Worm (Caenorhabditis elegans) whole organism, L2 larva: Measurements from ENCODE around the gene acr-8.

ENCODE experiments used
- C34F6.9 ChIP-seq: fragments of 150-350 bp; optimal IDR thresholded peaks from 2 replicates; lab custom pipeline; 2014; ENCODE audit warnings: missing biosample characterization, missing genetic modification characterization
- R02D3.7 ChIP-seq: fragments of 150-350 bp; optimal IDR thresholded peaks from 2 replicates; lab custom pipeline; 2014; ENCODE audit warnings: missing biosample characterization, missing genetic modification characterization
- ceh-16 ChIP-seq: fragments of 150-350 bp; optimal IDR thresholded peaks from 2 replicates; lab custom pipeline; 2014; ENCODE audit warnings: missing biosample characterization, missing genetic modification characterization
- ceh-82 ChIP-seq: fragments of 150-350 bp; optimal IDR thresholded peaks from 2 replicates; lab custom pipeline; 2014; ENCODE audit warnings: missing biosample characterization, missing genetic modification characterization
- egl-27 ChIP-seq: sonication (generic microtip); optimal IDR thresholded peaks from 3 replicates; lab custom pipeline; 2017; ENCODE audit warnings: missing biosample characterization, missing genetic modification reagents, missing genetic modification characterization
- elt-1 ChIP-seq: fragments of 150-350 bp; optimal IDR thresholded peaks from 2 replicates; lab custom pipeline; 2014; ENCODE audit warnings: missing biosample characterization, missing genetic modification characterization
- lin-11 ChIP-seq: fragments of 150-350 bp; sonication (generic microtip); optimal IDR thresholded peaks from 2 replicates; lab custom pipeline; 2014; ENCODE audit warnings: missing biosample characterization, missing genetic modification characterization, inconsistent platforms, mixed read lengths
- lsy-2 ChIP-seq, 2 experiments: fragments of 150-350 bp in 1 of 2; sonication (generic microtip) in 1 of 2; optimal IDR thresholded peaks; 2 replicates each; lab custom pipeline; 2014 to 2017; ENCODE audit warnings: missing biosample characterization in 2 of 2, missing genetic modification characterization in 2 of 2
- nhr-12 ChIP-seq: fragments of 150-350 bp; optimal IDR thresholded peaks from 2 replicates; lab custom pipeline; 2014; ENCODE audit warnings: missing biosample characterization, missing genetic modification characterization
- nhr-25 ChIP-seq: fragments of 150-350 bp; sonication (generic microtip); optimal IDR thresholded peaks from 3 replicates; lab custom pipeline; 2014; ENCODE audit warnings: missing biosample characterization, missing genetic modification characterization
- peb-1 ChIP-seq: fragments of 150-350 bp; optimal IDR thresholded peaks from 2 replicates; lab custom pipeline; 2014; ENCODE audit warnings: missing biosample characterization, missing genetic modification characterization
- sem-4 ChIP-seq: fragments of 150-350 bp; optimal IDR thresholded peaks from 2 replicates; lab custom pipeline; 2014; ENCODE audit warnings: missing biosample characterization, missing genetic modification reagents, missing genetic modification characterization
- skn-1 ChIP-seq: sonication (generic microtip); optimal IDR thresholded peaks from 2 replicates; lab custom pipeline; 2017; ENCODE audit warnings: missing biosample characterization, missing genetic modification characterization
- sma-3 ChIP-seq: sonication (generic microtip); optimal IDR thresholded peaks from 2 replicates; lab custom pipeline; 2016; ENCODE audit warnings: missing genetic modification reagents, missing genetic modification characterization, missing compliant biosample characterization
- sma-9 ChIP-seq, 2 experiments: fragments of 150-350 bp in 1 of 2; sonication (generic microtip) in 1 of 2; optimal IDR thresholded peaks; 2 replicates each; lab custom pipeline; 2014 to 2016; ENCODE audit warnings: missing genetic modification characterization in 2 of 2, mild to moderate bottlenecking in 1 of 2, missing biosample characterization in 1 of 2, missing compliant biosample characterization in 1 of 2, missing genetic modification reagents in 1 of 2, moderate library complexity in 1 of 2
- unc-39 ChIP-seq: fragments of 150-350 bp; optimal IDR thresholded peaks from 2 replicates; lab custom pipeline; 2014; ENCODE audit warnings: missing biosample characterization, missing genetic modification characterization
- unc-55 ChIP-seq: fragments of 150-350 bp; sonication (generic microtip); optimal IDR thresholded peaks from 3 replicates; lab custom pipeline; 2014; ENCODE audit warnings: missing biosample characterization, missing genetic modification reagents, missing genetic modification characterization
- unc-62 ChIP-seq: fragments of 150-350 bp; optimal IDR thresholded peaks from 2 replicates; lab custom pipeline; 2014; ENCODE audit warnings: missing biosample characterization, missing genetic modification reagents, missing genetic modification characterization
- zag-1 ChIP-seq: fragments of 150-350 bp; optimal IDR thresholded peaks from 2 replicates; lab custom pipeline; 2014; ENCODE audit warnings: missing biosample characterization, missing genetic modification characterization
- ztf-1 ChIP-seq: fragments of 200-800 bp; sonication (Bioruptor generic); conservative IDR thresholded peaks from 2 replicates; pipeline ENCODE4 v1.3.6; 2022; ENCODE audit warnings: missing genetic modification characterization, missing compliant biosample characterization
- ztf-11 ChIP-seq: sonication (generic microtip); optimal IDR thresholded peaks from 2 replicates; lab custom pipeline; 2017; ENCODE audit warnings: missing biosample characterization, missing genetic modification characterization
- ztf-4 ChIP-seq: fragments of 150-350 bp; optimal IDR thresholded peaks from 2 replicates; lab custom pipeline; 2014; ENCODE audit warnings: missing biosample characterization, missing genetic modification characterization

acr-8 gene

ce11 chrX:10446982-10447381 is 34.5 kb downstream of the acr-8 start, which contains the start of gene C39B10.5:
TSS of gene C39B10.5 (plus strand) at chrX:10447343.
- TF ChIP-seq elt-1 (tag; lab: Kevin White, UChicago) = no peak
- no peak for TF ChIP-seq ceh-82
- TF ChIP-seq C34F6.9 (tag; lab: Kevin White, UChicago) = peak; percentile 10
- TF ChIP-seq lsy-2 (tag; optimal IDR thresholded peaks at IDR 0.05; lab: Kevin White, UChicago) = peak in 1 of 2 experiments; percentile 63

ce11 chrX:10453960-10454359 is 41.4 kb downstream of the acr-8 start, which contains the start of gene lgc-41:
TSS of gene lgc-41 (plus strand) at chrX:10454260.
- TF ChIP-seq lin-11 = no peak
- TF ChIP-seq sma-9 (GFP tag; optimal IDR thresholded peaks at IDR 0.05; lab: Kevin White, UChicago) = no peak
- no peak for TF ChIP-seq sma-9 (tag; optimal IDR thresholded peaks at IDR 0.05; lab: Kevin White, UChicago)
- TF ChIP-seq zag-1 (tag; lab: Kevin White, UChicago) = no peak
- no peak for TF ChIP-seq unc-62 (GFP tag; lab: Kevin White, UChicago)
- TF ChIP-seq, all 48 proteins: peak for 0

- TF ChIP-seq ceh-16 (no peak), skn-1 (tag; lab: Kevin White, UChicago) (no peak), ztf-1 (GFP tag; lab: Robert Waterston, UW) (no peak), nhr-25 (no peak), peb-1 (tag; lab: Kevin White, UChicago) (no peak), sma-3 (GFP tag; lab: Kevin White, UChicago) (no peak), unc-39 (tag; lab: Kevin White, UChicago) (no peak), sma-9 (GFP tag; optimal IDR thresholded peaks at IDR 0.05; lab: Kevin White, UChicago) (no peak), sma-9 (tag; optimal IDR thresholded peaks at IDR 0.05; lab: Kevin White, UChicago) (no peak), egl-27 (tag; lab: Kevin White, UChicago) (no peak), R02D3.7 (tag; lab: Kevin White, UChicago) (no peak), zag-1 (tag; lab: Kevin White, UChicago) (no peak), ztf-4 (tag; lab: Kevin White, UChicago) (no peak)
- TF ChIP-seq, all 48 proteins: peak for 0
Measured at ce11 chrX:10462391-10462790, 49.9 kb downstream of the acr-8 start.

ce11 chrX:10463542-10463941 is 51.0 kb downstream of the acr-8 start, which contains the start of gene C39B10.1:
TSS of gene C39B10.1 (minus strand) at chrX:10463642.
- TF ChIP-seq nhr-12 (tag; lab: Kevin White, UChicago) (no peak), unc-55 (GFP tag; lab: Kevin White, UChicago) (no peak), ztf-11 (tag; lab: Kevin White, UChicago) (no peak), sem-4 (no peak)
